Worm (Caenorhabditis elegans): ENCODE data around the gene Y51H7C.7.
A peak's percentile ranks its signal among the peaks of the same experiment; 100 is the strongest.

Y51H7C.7 gene

ce11 chrII:1402167-1402619 is at the start of gene Y51H7C.7:
TSS of gene Y51H7C.7 (plus strand) at chrII:1402569.
- TF ChIP-seq R02D3.7 (tag; optimal IDR thresholded peaks at IDR 0.05) (peak; percentile 36), tbx-2 (tag; optimal IDR thresholded peaks at IDR 0.05) (peak; percentile 18), lin-39 (tag; optimal IDR thresholded peaks at IDR 0.05) (peak; percentile 24), nhr-28 (tag; optimal IDR thresholded peaks at IDR 0.05) (no peak), mml-1 (tag; optimal IDR thresholded peaks at IDR 0.05) (no peak), lin-15B (tag; optimal IDR thresholded peaks at IDR 0.05) (peak; percentile 75), elt-2 (tag; optimal IDR thresholded peaks at IDR 0.05) (peak; percentile 22), nhr-23 (tag; optimal IDR thresholded peaks at IDR 0.05) (peak; percentile 65)

DNA sequence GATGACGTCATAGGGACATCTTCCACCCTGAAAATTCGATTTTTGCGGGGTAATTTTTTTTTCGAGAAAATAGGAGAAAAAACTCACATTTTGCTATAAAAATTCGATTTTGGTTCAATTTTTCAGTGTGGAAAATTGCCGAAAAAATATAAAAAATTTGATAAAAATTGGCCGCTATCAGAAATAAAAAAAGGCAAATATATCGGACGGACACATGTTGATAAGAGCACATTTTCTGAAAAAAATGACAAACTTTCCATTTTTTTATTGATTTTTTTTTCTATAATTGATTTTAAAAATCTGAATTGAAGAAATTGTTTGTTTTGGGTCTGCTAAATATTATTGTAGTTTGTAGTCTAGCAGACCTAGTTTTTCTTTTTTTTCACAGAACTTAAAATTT is 46.9 kb upstream of the Y51H7C.7 start, which contains the start of gene C13A10.1:
TSS of gene C13A10.1 (minus strand) at position 170 of the 400 bp plus-strand sequence.
- TF ChIP-seq unc-39 (tag; optimal IDR thresholded peaks at IDR 0.05): no peak
- no peak for TF ChIP-seq elt-1 (tag; optimal IDR thresholded peaks at IDR 0.05)
- TF ChIP-seq pqm-1 (tag; optimal IDR thresholded peaks at IDR 0.05): peak; percentile 26
- TF ChIP-seq ztf-4 (tag; optimal IDR thresholded peaks at IDR 0.05): no peak
- TF ChIP-seq elt-2 (tag; optimal IDR thresholded peaks at IDR 0.05): peak; percentile 54

ce11 chrII:1357262-1357661 is 45.1 kb upstream of the Y51H7C.7 start:
- no peak for TF ChIP-seq nhr-76 (tag; optimal IDR thresholded peaks at IDR 0.05)

ce11 chrII:1357905-1358304 is 44.5 kb upstream of the Y51H7C.7 start, which contains the start of gene C13A10.2:
TSS of gene C13A10.2 (minus strand) at chrII:1358005.
- TF ChIP-seq ZK546.5 (tag; optimal IDR thresholded peaks at IDR 0.05): no peak

ce11 chrII:1360257-1360656 is 42.1 kb upstream of the Y51H7C.7 start:
- TF ChIP-seq lin-39 (tag; optimal IDR thresholded peaks at IDR 0.05) (peak; percentile 85), ceh-16 (tag; optimal IDR thresholded peaks at IDR 0.05) (no peak), nfya-1 (tag; optimal IDR thresholded peaks at IDR 0.05; ENCODE audit: insufficient read depth) (peak; percentile 4), elt-1 (tag; optimal IDR thresholded peaks at IDR 0.05) (peak; percentile 54)

DNA sequence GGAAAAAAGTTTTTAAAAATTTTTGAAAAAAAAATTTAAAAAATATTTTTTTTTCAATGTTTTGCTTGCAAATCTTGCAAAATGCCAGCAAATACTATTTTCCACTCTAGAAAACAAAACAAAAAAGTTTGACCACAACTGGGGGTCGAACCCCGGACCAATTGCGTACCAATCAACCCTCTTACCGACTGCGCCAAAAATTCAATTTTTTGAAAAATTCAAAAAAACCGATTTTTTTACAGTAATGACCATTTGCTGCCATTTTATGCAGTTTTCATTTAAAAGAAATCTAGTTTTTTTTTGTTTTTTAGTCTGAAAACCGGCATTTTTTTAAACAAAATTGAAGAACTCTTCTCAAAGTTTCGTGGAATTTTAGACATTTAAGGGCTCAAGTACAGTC is 39.9 kb upstream of the Y51H7C.7 start:
- TF ChIP-seq jun-1 (tag; optimal IDR thresholded peaks at IDR 0.05) (no peak), nhr-67 (tag; optimal IDR thresholded peaks at IDR 0.05) (no peak)

ce11 chrII:1365985-1366384 is 36.4 kb upstream of the Y51H7C.7 start:
- TF ChIP-seq elt-3 (tag; optimal IDR thresholded peaks at IDR 0.05): no peak

DNA sequence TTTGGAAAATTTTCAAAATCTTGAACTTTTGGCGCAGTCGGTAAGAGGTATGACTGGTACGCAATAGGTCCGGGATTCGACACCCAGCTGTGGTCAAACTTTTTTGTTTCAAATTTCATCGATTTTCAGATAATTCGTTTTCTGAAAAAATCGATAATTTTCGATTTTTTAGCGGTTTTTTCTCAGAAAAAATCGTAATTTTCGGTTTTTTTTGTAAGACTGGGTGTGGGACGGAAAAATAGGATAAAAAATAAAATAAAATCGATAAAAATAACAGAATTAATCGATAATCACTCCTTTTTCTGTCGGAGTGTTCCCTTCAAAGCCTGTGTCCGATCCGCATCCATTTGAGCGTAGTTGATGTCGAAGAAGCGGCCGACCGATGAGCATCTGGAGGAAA is 33.6 kb upstream of the Y51H7C.7 start:
- no peak for TF ChIP-seq nhr-23 (tag; optimal IDR thresholded peaks at IDR 0.05)
- peak; percentile 66 for TF ChIP-seq ceh-28 (tag; optimal IDR thresholded peaks at IDR 0.05)
- no peak for TF ChIP-seq ztf-4 (tag; optimal IDR thresholded peaks at IDR 0.05)
- no peak for TF ChIP-seq ceh-16 (tag; optimal IDR thresholded peaks at IDR 0.05)
- no peak for TF ChIP-seq unc-62 (GFP tag; optimal IDR thresholded peaks at IDR 0.05)
- TF ChIP-seq aly-2 (tag; optimal IDR thresholded peaks at IDR 0.05): no peak
- TF ChIP-seq unc-39 (tag; optimal IDR thresholded peaks at IDR 0.05): no peak
- TF ChIP-seq daf-12 (tag; optimal IDR thresholded peaks at IDR 0.05): no peak

DNA sequence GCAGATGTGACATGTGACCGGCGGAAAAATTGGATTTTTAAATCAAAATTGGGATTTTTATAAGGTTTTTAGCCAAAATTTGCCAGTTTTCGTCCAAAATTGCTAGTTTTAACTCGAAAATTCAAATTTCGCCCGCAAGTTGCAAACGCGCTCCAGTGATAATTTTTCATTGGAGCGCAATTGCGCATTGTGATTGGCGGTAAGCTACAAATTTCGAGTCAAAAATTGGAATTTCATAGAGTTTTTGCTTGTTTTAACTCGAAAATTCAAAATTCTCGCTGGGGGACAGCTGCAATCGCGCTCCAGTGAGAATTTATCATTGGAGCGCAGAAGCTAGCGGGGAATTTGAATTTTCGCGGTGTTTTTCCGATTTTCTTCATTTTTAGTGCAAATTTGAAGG is 33.0 kb upstream of the Y51H7C.7 start:
- TF ChIP-seq nhr-77 (tag; optimal IDR thresholded peaks at IDR 0.05) (no peak), nhr-237 (tag; optimal IDR thresholded peaks at IDR 0.05) (no peak), hmg-11 (tag; optimal IDR thresholded peaks at IDR 0.05) (no peak), pqm-1 (tag; optimal IDR thresholded peaks at IDR 0.05) (no peak), nhr-43 (tag; optimal IDR thresholded peaks at IDR 0.05; ENCODE audit: poor library complexity, severe bottlenecking) (no peak), ceh-9 (tag; optimal IDR thresholded peaks at IDR 0.05) (no peak), elt-2 (tag; optimal IDR thresholded peaks at IDR 0.05) (no peak), nhr-23 (tag; optimal IDR thresholded peaks at IDR 0.05) (no peak), nhr-12 (tag; optimal IDR thresholded peaks at IDR 0.05) (no peak), unc-39 (tag; optimal IDR thresholded peaks at IDR 0.05) (no peak), ztf-4 (tag; optimal IDR thresholded peaks at IDR 0.05) (no peak), mdl-1 (tag; optimal IDR thresholded peaks at IDR 0.05) (no peak), ZK546.5 (tag; optimal IDR thresholded peaks at IDR 0.05) (no peak), elt-1 (tag; optimal IDR thresholded peaks at IDR 0.05) (no peak), nhr-25 (tag; optimal IDR thresholded peaks at IDR 0.05) (no peak), jun-1 (tag; optimal IDR thresholded peaks at IDR 0.05) (no peak), lin-39 (tag; optimal IDR thresholded peaks at IDR 0.05) (no peak), lin-15B (tag; optimal IDR thresholded peaks at IDR 0.05) (no peak), mml-1 (tag; optimal IDR thresholded peaks at IDR 0.05) (no peak), fkh-10 (GFP tag; optimal IDR thresholded peaks at IDR 0.05) (no peak)

Measured in whole organism, L3 larva.